Worm (Caenorhabditis elegans): Measurements from ENCODE around the gene T24A6.16.

Gene T24A6.16

DNA sequence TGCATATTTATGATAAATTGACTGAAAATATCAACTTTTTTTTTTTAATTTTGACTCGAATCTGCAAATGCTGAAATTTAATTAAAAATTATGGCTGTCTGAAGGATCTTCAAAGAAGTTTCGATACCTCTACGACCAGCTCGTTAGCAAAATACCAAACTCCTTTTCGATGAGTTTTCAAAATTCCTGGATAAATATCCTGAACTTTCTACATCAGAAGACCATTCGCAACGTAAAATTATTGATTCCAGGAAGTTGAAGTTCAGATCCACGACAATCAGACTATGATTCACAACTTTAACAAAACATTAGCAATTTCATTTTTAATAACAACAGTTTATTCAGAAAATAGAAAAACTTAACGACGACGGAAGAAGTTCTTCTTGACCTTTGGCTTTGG lies 22.3 kb upstream of the T24A6.16 start (continued):
- no peak for TF ChIP-seq dpl-1 (GFP tag; optimal IDR thresholded peaks at IDR 0.05)
- no peak for TF ChIP-seq ccch-3 (GFP tag; optimal IDR thresholded peaks at IDR 0.05)
- peak; percentile 73 for TF ChIP-seq him-1 (tag; optimal IDR thresholded peaks at IDR 0.05)
- peak; percentile 48 for TF ChIP-seq xnd-1 (tag; optimal IDR thresholded peaks at IDR 0.05)
- TF ChIP-seq ceh-40 (GFP tag; IDR thresholded peaks at IDR 0.05): no peak
- no peak for TF ChIP-seq C06A6.2 (GFP tag; conservative IDR thresholded peaks at IDR 0.05)
- TF ChIP-seq Y56A3A.18 (GFP tag; IDR thresholded peaks at IDR 0.05): no peak
- TF ChIP-seq nhr-90 (tag; optimal IDR thresholded peaks at IDR 0.05): no peak
- peak; percentile 54; the same call in 1 of the 2 replicates for TF ChIP-seq C17E4.6 (GFP tag; IDR thresholded peaks at IDR 0.05)
- no peak for TF ChIP-seq lag-1 (GFP tag; IDR thresholded peaks at IDR 0.05)
- peak; percentile 53 for TF ChIP-seq snpc-3.4 (tag; optimal IDR thresholded peaks at IDR 0.05)
- no peak for TF ChIP-seq ZK185.1 (tag; optimal IDR thresholded peaks at IDR 0.05; ENCODE audit: poor library complexity, severe bottlenecking)
- TF ChIP-seq egl-18 (GFP tag; IDR thresholded peaks at IDR 0.05): no peak
- TF ChIP-seq B0336.3 (GFP tag; IDR thresholded peaks at IDR 0.05): peak; percentile 93
- no peak for TF ChIP-seq tbx-9 (tag; optimal IDR thresholded peaks at IDR 0.05; ENCODE audit: borderline replicate concordance)
- 0 out of 2 replicates have a peak, but pooled peaks have one; percentile 61 for TF ChIP-seq attf-6 (GFP tag; IDR thresholded peaks at IDR 0.05)
- no peak for TF ChIP-seq repo-1 (tag; optimal IDR thresholded peaks at IDR 0.05)
- no peak for TF ChIP-seq dox-1 (GFP tag; IDR thresholded peaks at IDR 0.05)
- no peak for TF ChIP-seq F22D6.2 (tag; optimal IDR thresholded peaks at IDR 0.05)
- TF ChIP-seq bed-2 (GFP tag; IDR thresholded peaks at IDR 0.05): no peak
- no peak for TF ChIP-seq F57A8.1 (GFP tag; optimal IDR thresholded peaks at IDR 0.05)
- peak in 2 of 3 experiments; percentile 4 to 63 for TF ChIP-seq lin-35 (GFP tag; optimal IDR thresholded peaks at IDR 0.05)
- no peak for TF ChIP-seq let-526 (GFP tag; IDR thresholded peaks at IDR 0.05)
- no peak for TF ChIP-seq K12H6.12 (tag; optimal IDR thresholded peaks at IDR 0.05)
- TF ChIP-seq snpc-1.1 (tag; optimal IDR thresholded peaks at IDR 0.05; ENCODE audit: insufficient read depth): peak; percentile 80
- no peak for TF ChIP-seq egrh-3 (GFP tag; IDR thresholded peaks at IDR 0.05)
- peak; percentile 51 for TF ChIP-seq pbrm-1 (GFP tag; IDR thresholded peaks at IDR 0.05)
- TF ChIP-seq hmg-20 (GFP tag; IDR thresholded peaks at IDR 0.05): 0 out of 2 replicates have a peak, but pooled peaks have one; percentile 11
- no peak for TF ChIP-seq zfh-2 (GFP tag; conservative IDR thresholded peaks at IDR 0.05)
- TF ChIP-seq F49E8.2 (tag; optimal IDR thresholded peaks at IDR 0.05; ENCODE audit: insufficient read depth): peak; percentile 77
- TF ChIP-seq nfya-2 (GFP tag; IDR thresholded peaks at IDR 0.05): no peak
- no peak for TF ChIP-seq B0019.2 (GFP tag; conservative IDR thresholded peaks at IDR 0.05)
- TF ChIP-seq atf-7 (tag; optimal IDR thresholded peaks at IDR 0.05): peak; percentile 38
- TF ChIP-seq ztf-22 (GFP tag; optimal IDR thresholded peaks at IDR 0.05): no peak
- TF ChIP-seq bed-1 (GFP tag; IDR thresholded peaks at IDR 0.05): no peak
- TF ChIP-seq F57C9.4 (tag; optimal IDR thresholded peaks at IDR 0.05): no peak
- no peak for TF ChIP-seq fkh-3 (tag; optimal IDR thresholded peaks at IDR 0.05)
- TF ChIP-seq lir-1 (GFP tag; conservative IDR thresholded peaks at IDR 0.05): no peak
- peak; percentile 2 for TF ChIP-seq ceh-79 (tag; optimal IDR thresholded peaks at IDR 0.05)
- no peak for TF ChIP-seq sptf-2 (GFP tag; optimal IDR thresholded peaks at IDR 0.05)
- TF ChIP-seq tbp1 (GFP tag; optimal IDR thresholded peaks at IDR 0.05): peak; percentile 47
- TF ChIP-seq mcd-1 (GFP tag; IDR thresholded peaks at IDR 0.05): peak; percentile 29; the same call in 1 of the 2 replicates
- no peak for TF ChIP-seq T26A5.8 (tag; optimal IDR thresholded peaks at IDR 0.05)
- TF ChIP-seq Y53G8AR.9 (GFP tag; conservative IDR thresholded peaks at IDR 0.05): peak; percentile 77
- peak; percentile 84 for TF ChIP-seq madf-6 (GFP tag; IDR thresholded peaks at IDR 0.05)
- TF ChIP-seq B0035.1 (tag; optimal IDR thresholded peaks at IDR 0.05): peak; percentile 14
- no peak for TF ChIP-seq sea-2 (GFP tag; IDR thresholded peaks at IDR 0.05)
- TF ChIP-seq mes-4 (tag; optimal IDR thresholded peaks at IDR 0.05): no peak
- TF ChIP-seq pha-4 (tag; optimal IDR thresholded peaks at IDR 0.05): no peak

Measured in whole organism, young adult.